Worm (Caenorhabditis elegans) whole organism, L4 larva: ENCODE measurements around the gene clec-186.

Experiments used
- F10B5.3 ChIP-seq: sonication (generic microtip); optimal IDR thresholded peaks from 2 replicates; lab custom pipeline; 2016; ENCODE audit warnings: mild to moderate bottlenecking, missing genetic modification characterization, missing compliant biosample characterization
- F44E2.7 ChIP-seq: fragments of 200-800 bp; sonication (Bioruptor generic); IDR thresholded peaks from 2 replicates; pipeline ENCODE4 v2.1.2; 2022; ENCODE audit warnings: missing genetic modification characterization, missing compliant biosample characterization
- F49E8.2 ChIP-seq: sonication (generic microtip); optimal IDR thresholded peaks from 2 replicates; lab custom pipeline; 2016; ENCODE audit warnings: missing compliant biosample characterization, mild to moderate bottlenecking, missing genetic modification characterization, borderline replicate concordance
- T20F7.1 ChIP-seq: fragments of 200-800 bp; sonication (Bioruptor generic); optimal IDR thresholded peaks from 2 replicates; lab custom pipeline; 2018; ENCODE audit warnings: mild to moderate bottlenecking, missing genetic modification characterization, missing compliant biosample characterization
- T26A8.4 ChIP-seq: fragments of 200-800 bp; sonication (Bioruptor generic); IDR thresholded peaks from 2 replicates; pipeline ENCODE4 v1.3.6; 2022; ENCODE audit warnings: missing genetic modification characterization, missing compliant biosample characterization
- ZK337.2 ChIP-seq: fragments of 200-800 bp; sonication (Bioruptor generic); IDR thresholded peaks from 2 replicates; pipeline ENCODE4 v1.3.6; 2022; ENCODE audit warnings: missing genetic modification reagents, missing genetic modification characterization, missing compliant biosample characterization
- ZK546.5 ChIP-seq, 2 experiments: sonication (generic microtip); optimal IDR thresholded peaks; 2 replicates each; lab custom pipeline; 2017; ENCODE audit warnings: missing biosample characterization in 2 of 2, missing genetic modification characterization in 2 of 2
- aly-2 ChIP-seq: sonication (generic microtip); optimal IDR thresholded peaks from 2 replicates; lab custom pipeline; 2018; ENCODE audit warnings: missing biosample characterization, missing genetic modification characterization
- arid-1 ChIP-seq: fragments of 200-800 bp; sonication (Bioruptor generic); conservative IDR thresholded peaks from 2 replicates; pipeline ENCODE4 v1.3.6; 2022; ENCODE audit warnings: missing genetic modification reagents, missing genetic modification characterization, missing compliant biosample characterization
- ceh-28 ChIP-seq: fragments of 150-350 bp; optimal IDR thresholded peaks from 2 replicates; lab custom pipeline; 2014; ENCODE audit warnings: missing biosample characterization, missing genetic modification reagents, missing genetic modification characterization
- ceh-32 ChIP-seq: sonication (generic microtip); optimal IDR thresholded peaks from 2 replicates; lab custom pipeline; 2016; ENCODE audit warnings: mild to moderate bottlenecking, missing genetic modification characterization, missing compliant biosample characterization; ENCODE audit not compliant: poor library complexity
- ceh-82 ChIP-seq: sonication (generic microtip); optimal IDR thresholded peaks from 2 replicates; lab custom pipeline; 2017; ENCODE audit warnings: missing biosample characterization, missing genetic modification characterization
- ces-1 ChIP-seq: fragments of 150-350 bp; sonication (generic microtip); optimal IDR thresholded peaks from 4 replicates; lab custom pipeline; 2014; ENCODE audit warnings: missing biosample characterization, missing genetic modification reagents, missing genetic modification characterization
- cey-2 ChIP-seq: sonication (generic microtip); optimal IDR thresholded peaks from 3 replicates; lab custom pipeline; 2017; ENCODE audit warnings: missing genetic modification characterization, mild to moderate bottlenecking, missing compliant biosample characterization, antibody characterized with exemption, borderline replicate concordance; ENCODE audit not compliant: insufficient read depth
- ctbp-1 ChIP-seq: fragments of 200-800 bp; sonication (Bioruptor generic); IDR thresholded peaks from 2 replicates; pipeline ENCODE4 v1.3.6; 2022; ENCODE audit warnings: missing genetic modification reagents, missing genetic modification characterization, missing compliant biosample characterization
- daf-12 ChIP-seq: fragments of 150-350 bp; optimal IDR thresholded peaks from 2 replicates; lab custom pipeline; 2014; ENCODE audit warnings: missing biosample characterization, missing genetic modification reagents, missing genetic modification characterization
- daf-8 ChIP-seq: fragments of 200-800 bp; sonication (Bioruptor generic); IDR thresholded peaks from 2 replicates; pipeline ENCODE4 v1.3.6; 2022; ENCODE audit warnings: missing genetic modification characterization, missing compliant biosample characterization
- dmd-8 ChIP-seq: fragments of 200-800 bp; sonication (Bioruptor generic); IDR thresholded peaks from 2 replicates; pipeline ENCODE4 v1.3.6; 2022; ENCODE audit warnings: missing genetic modification characterization, missing compliant biosample characterization
- dpl-1 ChIP-seq: fragments of 150-350 bp; optimal IDR thresholded peaks from 2 replicates; lab custom pipeline; 2014; ENCODE audit warnings: missing biosample characterization, missing genetic modification reagents, missing genetic modification characterization
- dve-1 ChIP-seq: sonication (generic microtip); optimal IDR thresholded peaks from 2 replicates; lab custom pipeline; 2017; ENCODE audit warnings: antibody characterized with exemption, mild to moderate bottlenecking, missing genetic modification characterization, missing compliant biosample characterization; ENCODE audit not compliant: insufficient read depth
- egl-27 ChIP-seq: sonication (generic microtip); optimal IDR thresholded peaks from 3 replicates; lab custom pipeline; 2017; ENCODE audit warnings: missing biosample characterization, missing genetic modification reagents, missing genetic modification characterization
- egl-43 ChIP-seq: fragments of 200-800 bp; sonication (Bioruptor generic); IDR thresholded peaks from 2 replicates; pipeline ENCODE4 v1.3.6; 2022; ENCODE audit warnings: missing genetic modification reagents, missing genetic modification characterization, missing compliant biosample characterization
- fos-1 ChIP-seq: fragments of 150-350 bp; optimal IDR thresholded peaks from 2 replicates; lab custom pipeline; 2014; ENCODE audit warnings: missing biosample characterization, missing genetic modification characterization
- gei-8 ChIP-seq: fragments of 200-800 bp; sonication (Bioruptor generic); optimal IDR thresholded peaks from 2 replicates; lab custom pipeline; 2018; ENCODE audit warnings: mild to moderate bottlenecking, missing genetic modification characterization, missing compliant biosample characterization
- hif-1 ChIP-seq, 2 experiments: sonication (generic microtip); optimal IDR thresholded peaks; 2 replicates each; lab custom pipeline; 2016 to 2017; ENCODE audit warnings: missing compliant biosample characterization in 2 of 2, missing genetic modification characterization in 2 of 2, missing genetic modification reagents in 2 of 2, missing genotype in 2 of 2, mild to moderate bottlenecking in 1 of 2
- hlh-11 ChIP-seq: fragments of 200-800 bp; sonication (Bioruptor generic); optimal IDR thresholded peaks from 2 replicates; lab custom pipeline; 2018; ENCODE audit warnings: mild to moderate bottlenecking, missing genetic modification characterization, missing compliant biosample characterization
- lim-7 ChIP-seq: fragments of 200-800 bp; sonication (Bioruptor generic); IDR thresholded peaks from 2 replicates; pipeline ENCODE4 v1.3.6; 2022; ENCODE audit warnings: missing genetic modification characterization, missing compliant biosample characterization
- lin-15B ChIP-seq: fragments of 150-350 bp; sonication (generic microtip); optimal IDR thresholded peaks from 3 replicates; lab custom pipeline; 2014; ENCODE audit warnings: missing biosample characterization, missing genetic modification characterization
- lin-29 ChIP-seq: fragments of 200-800 bp; sonication (Bioruptor generic); IDR thresholded peaks from 2 replicates; pipeline ENCODE4 v1.3.6; 2022; ENCODE audit warnings: missing genetic modification reagents, missing genetic modification characterization, missing compliant biosample characterization
- madf-9 ChIP-seq: fragments of 200-800 bp; sonication (Bioruptor generic); conservative IDR thresholded peaks from 2 replicates; pipeline ENCODE4 v1.3.6; 2022; ENCODE audit warnings: missing genetic modification reagents, missing genetic modification characterization, missing compliant biosample characterization
- mdt-29 ChIP-seq: fragments of 200-800 bp; sonication (Bioruptor generic); IDR thresholded peaks from 2 replicates; pipeline ENCODE4 v1.3.6; 2022; ENCODE audit warnings: missing genetic modification reagents, missing genetic modification characterization, missing compliant biosample characterization
- mxl-2 ChIP-seq: fragments of 200-800 bp; sonication (Bioruptor generic); conservative IDR thresholded peaks from 2 replicates; pipeline ENCODE4 v1.3.6; 2022; ENCODE audit warnings: missing genetic modification reagents, missing genetic modification characterization, missing compliant biosample characterization
- nhr-10 ChIP-seq: fragments of 150-350 bp; optimal IDR thresholded peaks from 2 replicates; lab custom pipeline; 2014; ENCODE audit warnings: missing biosample characterization, missing genetic modification characterization
- nhr-111 ChIP-seq: fragments of 200-800 bp; sonication (Bioruptor generic); optimal IDR thresholded peaks from 2 replicates; lab custom pipeline; 2018; ENCODE audit warnings: mild to moderate bottlenecking, missing genetic modification characterization, missing compliant biosample characterization
- nhr-25 ChIP-seq: sonication (generic microtip); optimal IDR thresholded peaks from 2 replicates; lab custom pipeline; 2017; ENCODE audit warnings: missing genetic modification characterization, mild to moderate bottlenecking, missing compliant biosample characterization, antibody characterized with exemption, moderate library complexity, borderline replicate concordance; ENCODE audit not compliant: insufficient read depth
- nhr-48 ChIP-seq: sonication (generic microtip); optimal IDR thresholded peaks from 2 replicates; lab custom pipeline; 2016; ENCODE audit warnings: mild to moderate bottlenecking, missing genetic modification characterization, missing compliant biosample characterization
- nhr-6 ChIP-seq: fragments of 150-350 bp; optimal IDR thresholded peaks from 2 replicates; lab custom pipeline; 2014; ENCODE audit warnings: missing biosample characterization, missing genetic modification characterization
- pha-4 ChIP-seq, 2 experiments: fragments of 150-350 bp in 1 of 2; fragments of 200-800 bp in 1 of 2; sonication (Bioruptor generic) in 1 of 2; IDR thresholded peaks in 1 of 2; optimal IDR thresholded peaks in 1 of 2; 2 replicates each; pipeline versions ENCODE4 v1.3.6 to Lab custom; 2014 to 2022; ENCODE audit warnings: missing genetic modification characterization in 2 of 2, missing genetic modification reagents in 2 of 2, missing biosample characterization in 1 of 2, missing compliant biosample characterization in 1 of 2
- pqm-1 ChIP-seq: sonication (generic microtip); optimal IDR thresholded peaks from 2 replicates; lab custom pipeline; 2017; ENCODE audit warnings: missing biosample characterization, missing genetic modification characterization
- saeg-2 ChIP-seq: fragments of 200-800 bp; sonication (Bioruptor generic); IDR thresholded peaks from 2 replicates; pipeline ENCODE4 v1.3.6; 2022; ENCODE audit warnings: missing genetic modification reagents, missing genetic modification characterization, missing compliant biosample characterization
- snpc-1.2 ChIP-seq: fragments of 200-800 bp; sonication (Bioruptor generic); IDR thresholded peaks from 2 replicates; pipeline ENCODE4 v1.3.6; 2022; ENCODE audit warnings: missing genetic modification reagents, missing genetic modification characterization, missing compliant biosample characterization
- spr-3 ChIP-seq: fragments of 200-800 bp; sonication (Bioruptor generic); optimal IDR thresholded peaks from 2 replicates; lab custom pipeline; 2018; ENCODE audit warnings: mild to moderate bottlenecking, missing genetic modification characterization, missing compliant biosample characterization
- tag-97 ChIP-seq: fragments of 200-800 bp; sonication (Bioruptor generic); IDR thresholded peaks from 2 replicates; pipeline ENCODE4 v1.3.6; 2022; ENCODE audit warnings: missing genetic modification characterization, missing compliant biosample characterization
- unc-130 ChIP-seq: sonication (generic microtip); optimal IDR thresholded peaks from 2 replicates; lab custom pipeline; 2016; ENCODE audit warnings: missing genetic modification reagents, missing genetic modification characterization, missing compliant biosample characterization
- vab-7 ChIP-seq: fragments of 200-800 bp; sonication (Bioruptor generic); IDR thresholded peaks from 2 replicates; pipeline ENCODE4 v1.3.6; 2022; ENCODE audit warnings: missing genetic modification reagents, missing genetic modification characterization, missing compliant biosample characterization
- ztf-11 ChIP-seq: fragments of 150-350 bp; optimal IDR thresholded peaks from 2 replicates; lab custom pipeline; 2014; ENCODE audit warnings: missing biosample characterization, missing genetic modification characterization

The clec-186 gene

ce11 chrIV:12879557-12879956 lies 13.6 kb downstream of the clec-186 start, which contains the start of gene ZK896.5 (continued):
- TF ChIP-seq unc-130 (GFP tag; lab: Kevin White, UChicago) (no peak), mdt-29 (GFP tag; lab: Robert Waterston, UW) (no peak), hif-1 (tag; optimal IDR thresholded peaks at IDR 0.05; lab: Kevin White, UChicago) (no peak), pha-4 (GFP tag; IDR thresholded peaks at IDR 0.05; lab: Robert Waterston, UW) (no peak), pha-4 (tag; optimal IDR thresholded peaks at IDR 0.05; lab: Kevin White, UChicago) (peak; percentile 6), daf-8 (GFP tag; lab: Robert Waterston, UW) (no peak), ceh-82 (tag; lab: Kevin White, UChicago) (no peak), dmd-8 (no peak), ceh-28 (tag; lab: Kevin White, UChicago) (no peak), madf-9 (GFP tag; lab: Robert Waterston, UW) (no peak), T20F7.1 (GFP tag; lab: Kevin White, UChicago) (no peak), F44E2.7 (GFP tag; lab: Robert Waterston, UW) (no peak), T26A8.4 (GFP tag; lab: Robert Waterston, UW) (no peak), nhr-111 (GFP tag; lab: Kevin White, UChicago) (no peak), tag-97 (no peak), nhr-6 (tag; lab: Kevin White, UChicago) (no peak), hlh-11 (tag; lab: Kevin White, UChicago) (peak; percentile 23), ZK337.2 (GFP tag; lab: Robert Waterston, UW) (no peak), pqm-1 (tag; lab: Kevin White, UChicago) (peak; percentile 45), ztf-11 (tag; lab: Kevin White, UChicago) (no peak), arid-1 (GFP tag; lab: Robert Waterston, UW) (no peak), dpl-1 (GFP tag; lab: Kevin White, UChicago) (no peak), lin-29 (GFP tag; lab: Robert Waterston, UW) (no peak), ctbp-1 (GFP tag; lab: Robert Waterston, UW) (no peak), nhr-25 (tag; lab: Kevin White, UChicago) (no peak), gei-8 (GFP tag; lab: Kevin White, UChicago) (no peak), saeg-2 (GFP tag; lab: Robert Waterston, UW) (no peak), egl-27 (tag; lab: Kevin White, UChicago) (no peak), F10B5.3 (no peak), fos-1 (tag; lab: Kevin White, UChicago) (no peak), nhr-48 (tag; lab: Kevin White, UChicago) (peak; percentile 74), mxl-2 (GFP tag; lab: Robert Waterston, UW) (no peak), ceh-32 (tag; lab: Kevin White, UChicago) (no peak), lin-15B (tag; lab: Kevin White, UChicago) (no peak), F49E8.2 (tag; lab: Kevin White, UChicago) (no peak), cey-2 (no peak), dve-1 (tag; lab: Kevin White, UChicago) (peak; percentile 53), nhr-10 (tag; lab: Kevin White, UChicago) (no peak), snpc-1.2 (GFP tag; lab: Robert Waterston, UW) (no peak), ZK546.5 (tag; optimal IDR thresholded peaks at IDR 0.05; lab: Kevin White, UChicago) (no peak), vab-7 (GFP tag; lab: Robert Waterston, UW) (no peak), spr-3 (GFP tag; lab: Kevin White, UChicago) (no peak), egl-43 (GFP tag; lab: Robert Waterston, UW) (no peak), ces-1 (GFP tag; lab: Kevin White, UChicago) (no peak), daf-12 (tag; lab: Kevin White, UChicago) (no peak), aly-2 (tag; lab: Kevin White, UChicago) (no peak), lim-7 (GFP tag; lab: Robert Waterston, UW) (no peak)
- TF ChIP-seq, all 104 proteins: peak for 10
